Fruit fly (Drosophila melanogaster) whole organism, embryonic: Measurements from ENCODE around the gene UQCR-Q.

Experiments
- B-H1 ChIP-seq: fragments of 200-800 bp; sonication (Bioruptor generic); IDR thresholded peaks from 3 replicates; pipeline ENCODE4 v1.3.6; 2022; ENCODE audit warnings: missing biosample characterization, missing genetic modification characterization
- Blimp-1 ChIP-seq: fragments of 200-800 bp; sonication (Bioruptor generic); optimal IDR thresholded peaks from 3 replicates; lab custom pipeline; 2018; ENCODE audit warnings: missing biosample characterization, missing genetic modification characterization, mild to moderate bottlenecking, moderate library complexity, missing genetic modification reagents
- Bteb2 ChIP-seq: fragments of 200-800 bp; sonication (Bioruptor generic); optimal IDR thresholded peaks from 2 replicates; lab custom pipeline; 2016; ENCODE audit warnings: missing biosample characterization, missing genetic modification characterization
- CG10462 ChIP-seq: fragments of 200-800 bp; sonication (Bioruptor generic); optimal IDR thresholded peaks from 2 replicates; lab custom pipeline; 2016; ENCODE audit warnings: missing biosample characterization, missing genetic modification characterization
- CG11247 ChIP-seq: fragments of 200-800 bp; sonication (Bioruptor generic); IDR thresholded peaks from 2 replicates; pipeline ENCODE4 v1.3.6; 2022; ENCODE audit warnings: missing biosample characterization, missing genetic modification characterization
- CG11456 ChIP-seq: fragments of 200-800 bp; sonication (Bioruptor generic); IDR thresholded peaks from 3 replicates; pipeline ENCODE4 v1.3.6; 2022; ENCODE audit warnings: missing biosample characterization, missing genetic modification characterization
- CG11504 ChIP-seq: fragments of 200-800 bp; sonication (Bioruptor generic); optimal IDR thresholded peaks from 3 replicates; lab custom pipeline; 2019; ENCODE audit warnings: missing biosample characterization, mild to moderate bottlenecking, missing genetic modification characterization, moderate library complexity
- CG12071 ChIP-seq: fragments of 200-800 bp; sonication (Bioruptor generic); optimal IDR thresholded peaks from 3 replicates; lab custom pipeline; 2018; ENCODE audit warnings: missing biosample characterization, mild to moderate bottlenecking, missing genetic modification characterization
- CG13287 ChIP-seq: fragments of 200-800 bp; sonication (Bioruptor generic); IDR thresholded peaks from 2 replicates; pipeline ENCODE4 v1.3.6; 2022; ENCODE audit warnings: missing biosample characterization, missing genetic modification characterization; ENCODE audit not compliant: partially characterized antibody
- CG14667 ChIP-seq: fragments of 200-800 bp; sonication (Bioruptor generic); IDR thresholded peaks from 2 replicates; pipeline ENCODE4 v1.3.6; 2022; ENCODE audit warnings: missing biosample characterization, missing genetic modification characterization
- CG15479 ChIP-seq: fragments of 200-800 bp; sonication (Bioruptor generic); optimal IDR thresholded peaks from 3 replicates; lab custom pipeline; 2019; ENCODE audit warnings: missing biosample characterization, mild to moderate bottlenecking, missing genetic modification characterization, moderate library complexity
- CG15601 ChIP-seq: fragments of 200-800 bp; sonication (Bioruptor generic); optimal IDR thresholded peaks from 3 replicates; lab custom pipeline; 2019; ENCODE audit warnings: missing biosample characterization, mild to moderate bottlenecking, missing genetic modification characterization, moderate library complexity
- CG1647 ChIP-seq: fragments of 200-800 bp; sonication (Bioruptor generic); optimal IDR thresholded peaks from 3 replicates; lab custom pipeline; 2016; ENCODE audit warnings: missing biosample characterization, missing genetic modification characterization
- CG17361 ChIP-seq: fragments of 200-800 bp; sonication (Bioruptor generic); IDR thresholded peaks from 3 replicates; pipeline ENCODE4 v1.3.6; 2022; ENCODE audit warnings: missing biosample characterization, missing genetic modification characterization
- CG2202 ChIP-seq: fragments of 200-800 bp; sonication (Bioruptor generic); optimal IDR thresholded peaks from 2 replicates; lab custom pipeline; 2018; ENCODE audit warnings: missing biosample characterization, mild to moderate bottlenecking, missing genetic modification characterization
- CG2678 ChIP-seq: fragments of 200-800 bp; sonication (Bioruptor generic); optimal IDR thresholded peaks from 3 replicates; lab custom pipeline; 2019; ENCODE audit warnings: missing biosample characterization, mild to moderate bottlenecking, missing genetic modification characterization, moderate library complexity
- CG30403 ChIP-seq: fragments of 200-800 bp; sonication (Bioruptor generic); optimal IDR thresholded peaks from 3 replicates; lab custom pipeline; 2016; ENCODE audit warnings: missing biosample characterization, missing genetic modification characterization
- CG3281 ChIP-seq: fragments of 200-800 bp; sonication (Bioruptor generic); optimal IDR thresholded peaks from 3 replicates; lab custom pipeline; 2017; ENCODE audit warnings: missing biosample characterization, mild to moderate bottlenecking, missing genetic modification characterization
- CG6689 ChIP-seq: fragments of 200-800 bp; sonication (Bioruptor generic); IDR thresholded peaks from 2 replicates; pipeline ENCODE4 v1.3.6; 2022; ENCODE audit warnings: missing biosample characterization, missing genetic modification characterization
- CG6854 ChIP-seq: fragments of 200-800 bp; sonication (Bioruptor generic); optimal IDR thresholded peaks from 3 replicates; lab custom pipeline; 2017; ENCODE audit warnings: missing biosample characterization, mild to moderate bottlenecking, missing genetic modification characterization
- D19B ChIP-seq: fragments of 200-800 bp; sonication (Bioruptor generic); optimal IDR thresholded peaks from 2 replicates; lab custom pipeline; 2017; ENCODE audit warnings: missing biosample characterization, mild to moderate bottlenecking, missing genetic modification characterization
- HLH3B ChIP-seq: fragments of 200-800 bp; sonication (Bioruptor generic); IDR thresholded peaks from 2 replicates; pipeline ENCODE4 v1.3.6; 2022; ENCODE audit warnings: missing biosample characterization, missing genetic modification characterization
- HmgZ ChIP-seq: fragments of 200-800 bp; sonication (Bioruptor generic); optimal IDR thresholded peaks from 2 replicates; lab custom pipeline; 2018; ENCODE audit warnings: missing biosample characterization, mild to moderate bottlenecking, missing genetic modification characterization
- Hr51 ChIP-seq, 2 experiments: fragments of 200-800 bp; sonication (Bioruptor generic); optimal IDR thresholded peaks; 2 replicates in 1 of 2; 3 replicates in 1 of 2; lab custom pipeline; 2016 to 2018; ENCODE audit warnings: missing biosample characterization in 2 of 2, missing genetic modification characterization in 2 of 2, mild to moderate bottlenecking in 1 of 2, moderate library complexity in 1 of 2
- Hr78 ChIP-seq, 2 experiments: fragments of 200-800 bp in 1 of 2; fragments of >200 bp in 1 of 2; sonication (Bioruptor generic) in 1 of 2; optimal IDR thresholded peaks; 2 replicates each; lab custom pipeline; 2017 to 2019; ENCODE audit warnings: missing biosample characterization in 2 of 2, missing genetic modification characterization in 2 of 2, mild to moderate bottlenecking in 1 of 2, moderate library complexity in 1 of 2
- MBD-R2 ChIP-seq: fragments of 200-800 bp; sonication (Bioruptor generic); IDR thresholded peaks from 2 replicates; pipeline ENCODE4 v1.3.6; 2022; ENCODE audit warnings: missing biosample characterization, missing genetic modification characterization
- Poxn ChIP-seq: fragments of 200-800 bp; sonication (Bioruptor generic); IDR thresholded peaks from 2 replicates; pipeline ENCODE4 v1.3.6; 2022; ENCODE audit warnings: missing biosample characterization, missing genetic modification characterization
- Sox102F ChIP-seq: fragments of 200-800 bp; sonication (Bioruptor generic); optimal IDR thresholded peaks from 2 replicates; lab custom pipeline; 2018; ENCODE audit warnings: missing biosample characterization, mild to moderate bottlenecking, missing genetic modification characterization, moderate library complexity
- Taf1 ChIP-seq: fragments of 200-800 bp; sonication (Bioruptor generic); IDR thresholded peaks from 2 replicates; pipeline ENCODE4 v1.3.6; 2022; ENCODE audit warnings: missing biosample characterization, missing genetic modification characterization
- Vsx1 ChIP-seq: fragments of 200-800 bp; sonication (Bioruptor generic); optimal IDR thresholded peaks from 2 replicates; lab custom pipeline; 2017; ENCODE audit warnings: missing biosample characterization, mild to moderate bottlenecking, missing genetic modification characterization, missing genetic modification reagents
- ab ChIP-seq: fragments of 200-800 bp; sonication (Bioruptor generic); optimal IDR thresholded peaks from 2 replicates; lab custom pipeline; 2016; ENCODE audit warnings: missing biosample characterization, missing genetic modification characterization
- abd-A ChIP-seq: fragments of 200-800 bp; sonication (Bioruptor generic); optimal IDR thresholded peaks from 3 replicates; lab custom pipeline; 2019; ENCODE audit warnings: missing biosample characterization, mild to moderate bottlenecking, missing genetic modification characterization, moderate library complexity
- ap ChIP-seq: fragments of 200-800 bp; sonication (Bioruptor generic); IDR thresholded peaks from 2 replicates; pipeline ENCODE4 v1.3.6; 2022; ENCODE audit warnings: missing biosample characterization, missing genetic modification characterization
- bowl ChIP-seq: fragments of 200-800 bp; sonication (Bioruptor generic); IDR thresholded peaks from 2 replicates; pipeline ENCODE4 v1.3.6; 2022; ENCODE audit warnings: missing biosample characterization, missing genetic modification characterization
- caup ChIP-seq: fragments of 200-800 bp; sonication (Bioruptor generic); optimal IDR thresholded peaks from 3 replicates; lab custom pipeline; 2017; ENCODE audit warnings: missing biosample characterization, mild to moderate bottlenecking, missing genetic modification characterization, moderate library complexity; ENCODE audit not compliant: severe bottlenecking
- croc ChIP-seq: fragments of 200-800 bp; sonication (Bioruptor generic); conservative IDR thresholded peaks from 3 replicates; pipeline ENCODE4 v1.3.6; 2022; ENCODE audit warnings: missing biosample characterization, missing genetic modification characterization
- crol ChIP-seq: fragments of 200-800 bp; sonication (Bioruptor generic); IDR thresholded peaks from 2 replicates; pipeline ENCODE4 v1.3.6; 2022; ENCODE audit warnings: missing biosample characterization, missing genetic modification characterization
- cwo ChIP-seq: fragments of 200-800 bp; sonication (Bioruptor generic); optimal IDR thresholded peaks from 3 replicates; lab custom pipeline; 2017; ENCODE audit warnings: missing biosample characterization, missing genetic modification characterization, mild to moderate bottlenecking, moderate library complexity, missing genetic modification reagents
- dpn ChIP-seq, 2 experiments: fragments of 200-800 bp; sonication (Bioruptor generic); optimal IDR thresholded peaks; 3 replicates each; lab custom pipeline; 2016; ENCODE audit warnings: missing biosample characterization in 2 of 2, missing genetic modification characterization in 2 of 2
- fu2 ChIP-seq: fragments of 200-800 bp; sonication (Bioruptor generic); optimal IDR thresholded peaks from 2 replicates; lab custom pipeline; 2016; ENCODE audit warnings: missing biosample characterization, missing genetic modification characterization
- h ChIP-seq: fragments of >200 bp; optimal IDR thresholded peaks from 2 replicates; lab custom pipeline; 2017
- jigr1 ChIP-seq: fragments of 200-800 bp; sonication (Bioruptor generic); IDR thresholded peaks from 3 replicates; pipeline ENCODE4 v1.3.6; 2022; ENCODE audit warnings: missing biosample characterization, missing genetic modification characterization
- kay ChIP-seq: fragments of 200-800 bp; sonication (Bioruptor generic); optimal IDR thresholded peaks from 2 replicates; lab custom pipeline; 2016; ENCODE audit warnings: missing biosample characterization, missing genetic modification characterization
- lab ChIP-seq: fragments of 200-800 bp; sonication (Bioruptor generic); optimal IDR thresholded peaks from 3 replicates; lab custom pipeline; 2017; ENCODE audit warnings: missing biosample characterization, missing genetic modification characterization, mild to moderate bottlenecking, moderate library complexity, missing genetic modification reagents
- p53 ChIP-seq: fragments of 200-800 bp; sonication (Bioruptor generic); optimal IDR thresholded peaks from 2 replicates; lab custom pipeline; 2016; ENCODE audit warnings: missing biosample characterization, missing genetic modification characterization
- pho ChIP-seq: fragments of 200-800 bp; sonication (Bioruptor generic); optimal IDR thresholded peaks from 2 replicates; lab custom pipeline; 2016; ENCODE audit warnings: missing biosample characterization, missing genetic modification characterization
- sisA ChIP-seq: fragments of 200-800 bp; sonication (Bioruptor generic); IDR thresholded peaks from 2 replicates; pipeline ENCODE4 v1.3.6; 2022; ENCODE audit warnings: missing biosample characterization, missing genetic modification characterization
- sug ChIP-seq: fragments of 200-800 bp; optimal IDR thresholded peaks from 2 replicates; lab custom pipeline; 2019; ENCODE audit warnings: missing biosample characterization, mild to moderate bottlenecking, missing genetic modification characterization, moderate library complexity
- unc-4 ChIP-seq: fragments of 200-800 bp; sonication (Bioruptor generic); IDR thresholded peaks from 2 replicates; pipeline ENCODE4 v1.3.6; 2022; ENCODE audit warnings: missing biosample characterization, missing genetic modification characterization; ENCODE audit not compliant: partially characterized antibody

Gene UQCR-Q

dm6 chr3L:17447881-17448280 is 26.7 kb upstream of the UQCR-Q start (continued):
- TF ChIP-seq CG11247 (GFP tag; lab: Robert Waterston, UW) (no peak), Bteb2 (no peak), CG12071 (GFP tag; lab: Kevin White, UChicago) (no peak), CG30403 (peak; percentile 44), B-H1 (GFP tag; lab: Robert Waterston, UW) (no peak), dpn (GFP tag; optimal IDR thresholded peaks at IDR 0.05; lab: Kevin White, UChicago) (no peak), Sox102F (GFP tag; lab: Kevin White, UChicago) (peak; percentile 12), CG2678 (tag; lab: Kevin White, UChicago) (peak; percentile 71), Blimp-1 (peak; percentile 7), D19B (no peak), unc-4 (GFP tag; lab: Robert Waterston, UW) (no peak), MBD-R2 (GFP tag; lab: Robert Waterston, UW) (no peak), ab (GFP tag; lab: Kevin White, UChicago) (no peak), CG14667 (GFP tag; lab: Robert Waterston, UW) (0 out of 2 replicates have a peak, but pooled peaks have one; percentile 4), pho (GFP tag; lab: Kevin White, UChicago) (no peak), jigr1 (GFP tag; lab: Robert Waterston, UW) (no peak), abd-A (tag; lab: Kevin White, UChicago) (no peak), kay (GFP tag; lab: Kevin White, UChicago) (no peak), fu2 (GFP tag; lab: Kevin White, UChicago) (no peak), CG11504 (tag; lab: Kevin White, UChicago) (peak; percentile 55), sisA (GFP tag; lab: Robert Waterston, UW) (no peak; the same call in 1 of the 2 replicates), Taf1 (GFP tag; lab: Robert Waterston, UW) (no peak), crol (GFP tag; lab: Robert Waterston, UW) (no peak), lab (GFP tag; lab: Kevin White, UChicago) (peak; percentile 68), Hr51 (GFP tag; optimal IDR thresholded peaks at IDR 0.05; lab: Kevin White, UChicago) (peak in 1 of 2 experiments; percentile 25), bowl (GFP tag; lab: Robert Waterston, UW) (no peak), CG2202 (tag; lab: Kevin White, UChicago) (no peak), HmgZ (tag; lab: Kevin White, UChicago) (no peak), CG6689 (GFP tag; lab: Robert Waterston, UW) (peak; percentile 38), Vsx1 (no peak), CG17361 (GFP tag; lab: Robert Waterston, UW) (peak; percentile 55; the same call in 2 of the 3 replicates), Hr78 (GFP tag; optimal IDR thresholded peaks at IDR 0.05; lab: Kevin White, UChicago) (no peak), CG15601 (tag; lab: Kevin White, UChicago) (no peak), CG11456 (GFP tag; lab: Robert Waterston, UW) (no peak), CG3281 (GFP tag; lab: Kevin White, UChicago) (peak; percentile 45), croc (GFP tag; lab: Robert Waterston, UW) (no peak; the same call in 2 of the 3 replicates), CG15479 (GFP tag; lab: Kevin White, UChicago) (no peak), ap (GFP tag; lab: Robert Waterston, UW) (no peak), p53 (GFP tag; lab: Kevin White, UChicago) (no peak), h (lab: Kevin White, UChicago) (no peak), CG6854 (GFP tag; lab: Kevin White, UChicago) (no peak), sug (tag; lab: Kevin White, UChicago) (peak; percentile 33), caup (GFP tag; lab: Kevin White, UChicago) (peak; percentile 3), CG1647 (GFP tag; lab: Kevin White, UChicago) (no peak), CG10462 (GFP tag; lab: Kevin White, UChicago) (no peak), CG13287 (GFP tag; lab: Robert Waterston, UW) (no peak), Poxn (no peak), HLH3B (GFP tag; lab: Robert Waterston, UW) (0 out of 2 replicates have a peak, but pooled peaks have one; percentile 19), cwo (peak; percentile 43)
- TF ChIP-seq, all 482 proteins: peak for 81
